Fruit fly (Drosophila melanogaster) whole organism, embryonic: ENCODE results near the gene CG3119.
A peak's percentile ranks its signal among the peaks of the same experiment; 100 is the strongest.

Experiments
- Antp ChIP-seq: fragments of 200-800 bp; sonication (Bioruptor generic); optimal IDR thresholded peaks from 3 replicates; lab custom pipeline; 2016; ENCODE audit warnings: missing biosample characterization, missing genetic modification characterization
- Awh ChIP-seq: fragments of 200-800 bp; sonication (Bioruptor generic); IDR thresholded peaks from 2 replicates; pipeline ENCODE4, ENCODE4 v1.3.6; 2022; ENCODE audit warnings: missing biosample characterization, missing genetic modification characterization
- CG10543 ChIP-seq: fragments of 200-800 bp; sonication (Bioruptor generic); optimal IDR thresholded peaks from 3 replicates; lab custom pipeline; 2017; ENCODE audit warnings: missing biosample characterization, mild to moderate bottlenecking, missing genetic modification characterization, moderate library complexity
- CG11723 ChIP-seq: fragments of 200-800 bp; sonication (Bioruptor generic); optimal IDR thresholded peaks from 2 replicates; lab custom pipeline; 2017; ENCODE audit warnings: missing biosample characterization, mild to moderate bottlenecking, missing genetic modification characterization
- CG1233 ChIP-seq: fragments of 200-800 bp; sonication (Bioruptor generic); optimal IDR thresholded peaks from 4 replicates; lab custom pipeline; 2018; ENCODE audit warnings: missing biosample characterization, mild to moderate bottlenecking, missing genetic modification characterization
- CG14050 ChIP-seq: fragments of 200-800 bp; sonication (Bioruptor generic); IDR thresholded peaks from 3 replicates; pipeline ENCODE4 v1.3.6; 2022; ENCODE audit warnings: missing biosample characterization, missing genetic modification characterization
- CG14441 ChIP-seq: fragments of 200-800 bp; sonication (Bioruptor generic); IDR thresholded peaks from 2 replicates; pipeline ENCODE4 v1.3.6; 2022; ENCODE audit warnings: missing biosample characterization, missing genetic modification characterization
- CG15696 ChIP-seq: fragments of 200-800 bp; sonication (Bioruptor generic); optimal IDR thresholded peaks from 2 replicates; lab custom pipeline; 2019; ENCODE audit warnings: missing biosample characterization, mild to moderate bottlenecking, missing genetic modification characterization, moderate library complexity
- CG17802 ChIP-seq: fragments of 200-800 bp; sonication (Bioruptor generic); optimal IDR thresholded peaks from 2 replicates; lab custom pipeline; 2018; ENCODE audit warnings: missing biosample characterization, mild to moderate bottlenecking, missing genetic modification characterization, moderate library complexity
- CG18599 ChIP-seq: fragments of 200-800 bp; sonication (Bioruptor generic); optimal IDR thresholded peaks from 3 replicates; lab custom pipeline; 2017; ENCODE audit warnings: missing biosample characterization, missing genetic modification characterization, mild to moderate bottlenecking, moderate library complexity, missing genetic modification reagents
- CG2120 ChIP-seq: fragments of 200-800 bp; sonication (Bioruptor generic); optimal IDR thresholded peaks from 3 replicates; lab custom pipeline; 2016; ENCODE audit warnings: missing biosample characterization, missing genetic modification characterization
- CG34376 ChIP-seq: fragments of 200-800 bp; sonication (Bioruptor generic); optimal IDR thresholded peaks from 2 replicates; lab custom pipeline; 2018; ENCODE audit warnings: missing biosample characterization, mild to moderate bottlenecking, missing genetic modification characterization
- CG5180 ChIP-seq: fragments of 200-800 bp; sonication (Bioruptor generic); optimal IDR thresholded peaks from 3 replicates; lab custom pipeline; 2017; ENCODE audit warnings: missing biosample characterization, missing genetic modification characterization, mild to moderate bottlenecking, moderate library complexity, missing genetic modification reagents
- CG6791 ChIP-seq: fragments of 200-800 bp; sonication (Bioruptor generic); IDR thresholded peaks from 3 replicates; pipeline ENCODE4 v1.3.6; 2022; ENCODE audit warnings: missing biosample characterization, missing genetic modification characterization; ENCODE audit not compliant: partially characterized antibody
- CG8281 ChIP-seq: fragments of 200-800 bp; sonication (Bioruptor generic); optimal IDR thresholded peaks from 2 replicates; lab custom pipeline; 2018; ENCODE audit warnings: missing biosample characterization, mild to moderate bottlenecking, missing genetic modification characterization, moderate library complexity
- CG8290 ChIP-seq, 3 experiments: fragments of 200-800 bp; sonication (Bioruptor generic); optimal IDR thresholded peaks; 2 replicates each; lab custom pipeline; 2016 to 2019; ENCODE audit warnings: missing biosample characterization in 3 of 3, missing genetic modification characterization in 3 of 3, mild to moderate bottlenecking in 2 of 3, moderate library complexity in 1 of 3
- CG8765 ChIP-seq: fragments of 200-800 bp; sonication (Bioruptor generic); IDR thresholded peaks from 2 replicates; pipeline ENCODE4 v1.3.6; 2022; ENCODE audit warnings: missing biosample characterization, missing genetic modification characterization
- Doc3 ChIP-seq: fragments of 200-800 bp; sonication (Bioruptor generic); IDR thresholded peaks from 3 replicates; pipeline ENCODE4 v1.3.6; 2022; ENCODE audit warnings: missing biosample characterization, missing genetic modification characterization; ENCODE audit not compliant: partially characterized antibody
- ERR ChIP-seq: fragments of 200-800 bp; sonication (Bioruptor generic); optimal IDR thresholded peaks from 2 replicates; lab custom pipeline; 2016; ENCODE audit warnings: missing biosample characterization, missing genetic modification characterization
- Hsf ChIP-seq: fragments of 200-800 bp; sonication (Bioruptor generic); optimal IDR thresholded peaks from 3 replicates; lab custom pipeline; 2016; ENCODE audit warnings: missing biosample characterization, missing genetic modification characterization
- Jarid2 ChIP-seq: fragments of 200-800 bp; sonication (Bioruptor generic); optimal IDR thresholded peaks from 3 replicates; lab custom pipeline; 2017; ENCODE audit warnings: mild to moderate bottlenecking, missing biosample characterization, missing genetic modification reagents, missing genetic modification characterization
- Nf-YB ChIP-seq: fragments of 200-800 bp; sonication (Bioruptor generic); optimal IDR thresholded peaks from 3 replicates; lab custom pipeline; 2019; ENCODE audit warnings: missing biosample characterization, mild to moderate bottlenecking, missing genetic modification characterization, moderate library complexity
- ab ChIP-seq: fragments of 200-800 bp; sonication (Bioruptor generic); optimal IDR thresholded peaks from 2 replicates; lab custom pipeline; 2016; ENCODE audit warnings: missing biosample characterization, missing genetic modification characterization
- al ChIP-seq: fragments of 200-800 bp; sonication (Bioruptor generic); IDR thresholded peaks from 2 replicates; pipeline ENCODE4 v1.3.6; 2022; ENCODE audit warnings: missing biosample characterization, missing genetic modification characterization
- amos ChIP-seq: fragments of 200-800 bp; sonication (Bioruptor generic); IDR thresholded peaks from 2 replicates; pipeline ENCODE4 v1.3.6; 2022; ENCODE audit warnings: missing biosample characterization, missing genetic modification characterization; ENCODE audit not compliant: partially characterized antibody
- bbx ChIP-seq: fragments of 200-800 bp; sonication (Bioruptor generic); IDR thresholded peaks from 2 replicates; pipeline ENCODE4 v1.3.6; 2022; ENCODE audit warnings: missing biosample characterization, missing genetic modification characterization; ENCODE audit not compliant: partially characterized antibody
- bsh ChIP-seq, 2 experiments: fragments of 200-800 bp; sonication (Bioruptor generic); optimal IDR thresholded peaks; 2 replicates each; lab custom pipeline; 2017 to 2018; ENCODE audit warnings: mild to moderate bottlenecking in 2 of 2, missing biosample characterization in 2 of 2, missing genetic modification characterization in 2 of 2, moderate library complexity in 1 of 2
- cad ChIP-seq: fragments of >200 bp; optimal IDR thresholded peaks from 2 replicates; lab custom pipeline; 2017; ENCODE audit warnings: missing biosample characterization, missing genetic modification characterization
- cato ChIP-seq: fragments of 200-800 bp; sonication (Bioruptor generic); optimal IDR thresholded peaks from 2 replicates; lab custom pipeline; 2016; ENCODE audit warnings: missing biosample characterization, missing genetic modification characterization, borderline replicate concordance
- chinmo ChIP-seq: fragments of 200-800 bp; sonication (Bioruptor generic); IDR thresholded peaks from 4 replicates; pipeline ENCODE4 v1.3.6; 2022; ENCODE audit warnings: missing biosample characterization, missing genetic modification characterization; ENCODE audit not compliant: partially characterized antibody
- cwo ChIP-seq: fragments of 200-800 bp; sonication (Bioruptor generic); optimal IDR thresholded peaks from 3 replicates; lab custom pipeline; 2017; ENCODE audit warnings: missing biosample characterization, missing genetic modification characterization, mild to moderate bottlenecking, moderate library complexity, missing genetic modification reagents
- ems ChIP-seq: fragments of 200-800 bp; sonication (Bioruptor generic); optimal IDR thresholded peaks from 3 replicates; lab custom pipeline; 2016; ENCODE audit warnings: missing biosample characterization, missing genetic modification characterization
- eve ChIP-seq, 2 experiments: fragments of >200 bp; optimal IDR thresholded peaks; 2 replicates each; lab custom pipeline; 2017; ENCODE audit warnings: missing biosample characterization in 2 of 2, missing genetic modification characterization in 2 of 2
- fd64A ChIP-seq: fragments of 200-800 bp; sonication (Bioruptor generic); optimal IDR thresholded peaks from 3 replicates; lab custom pipeline; 2018; ENCODE audit warnings: missing biosample characterization, mild to moderate bottlenecking, missing genetic modification characterization
- gt ChIP-seq: fragments of 200-800 bp; sonication (Bioruptor generic); IDR thresholded peaks from 2 replicates; pipeline ENCODE4 v1.3.6; 2022; ENCODE audit warnings: missing biosample characterization, missing genetic modification characterization
- hth ChIP-seq: fragments of >200 bp; optimal IDR thresholded peaks from 2 replicates; lab custom pipeline; 2017; ENCODE audit warnings: inconsistent platforms
- jing ChIP-seq: fragments of 200-800 bp; sonication (Bioruptor generic); optimal IDR thresholded peaks from 2 replicates; lab custom pipeline; 2018; ENCODE audit warnings: missing biosample characterization, mild to moderate bottlenecking, missing genetic modification characterization
- knrl ChIP-seq: fragments of 200-800 bp; sonication (Bioruptor generic); IDR thresholded peaks from 3 replicates; pipeline ENCODE4 v1.3.6; 2022; ENCODE audit warnings: missing biosample characterization, missing genetic modification characterization; ENCODE audit not compliant: partially characterized antibody
- lab ChIP-seq: fragments of 200-800 bp; sonication (Bioruptor generic); optimal IDR thresholded peaks from 3 replicates; lab custom pipeline; 2017; ENCODE audit warnings: missing biosample characterization, missing genetic modification characterization, mild to moderate bottlenecking, moderate library complexity, missing genetic modification reagents
- p53 ChIP-seq: fragments of 200-800 bp; sonication (Bioruptor generic); optimal IDR thresholded peaks from 2 replicates; lab custom pipeline; 2016; ENCODE audit warnings: missing biosample characterization, missing genetic modification characterization
- salm ChIP-seq: fragments of 200-800 bp; sonication (Bioruptor generic); optimal IDR thresholded peaks from 2 replicates; lab custom pipeline; 2018; ENCODE audit warnings: missing biosample characterization, mild to moderate bottlenecking, missing genetic modification characterization
- ssp ChIP-seq: fragments of 200-800 bp; sonication (Bioruptor generic); IDR thresholded peaks from 2 replicates; pipeline ENCODE4 v1.3.6; 2022; ENCODE audit warnings: missing biosample characterization, missing genetic modification characterization
- stwl ChIP-seq: fragments of 200-800 bp; sonication (Bioruptor generic); optimal IDR thresholded peaks from 3 replicates; lab custom pipeline; 2018; ENCODE audit warnings: missing biosample characterization, mild to moderate bottlenecking, missing genetic modification characterization, moderate library complexity
- sug ChIP-seq: fragments of 200-800 bp; optimal IDR thresholded peaks from 2 replicates; lab custom pipeline; 2019; ENCODE audit warnings: missing biosample characterization, mild to moderate bottlenecking, missing genetic modification characterization, moderate library complexity
- tap ChIP-seq: fragments of 200-800 bp; optimal IDR thresholded peaks from 3 replicates; lab custom pipeline; 2019; ENCODE audit warnings: missing biosample characterization, mild to moderate bottlenecking, missing genetic modification characterization, moderate library complexity
- tll ChIP-seq, 2 experiments: fragments of 200-800 bp in 1 of 2; fragments of >200 bp in 1 of 2; sonication (Bioruptor generic) in 1 of 2; optimal IDR thresholded peaks; 2 replicates each; lab custom pipeline; 2017 to 2019; ENCODE audit warnings: missing biosample characterization in 2 of 2, missing genetic modification characterization in 2 of 2, mild to moderate bottlenecking in 1 of 2, moderate library complexity in 1 of 2

CG3119 gene

dm6 chr2L:2810831-2811230 lies 26.8 kb downstream of the CG3119 start:
- TF ChIP-seq CG18599 (GFP tag; lab: Kevin White, UChicago) (no peak), ERR (GFP tag; lab: Kevin White, UChicago) (no peak), Antp (GFP tag; lab: Kevin White, UChicago) (no peak)

- no peak for TF ChIP-seq ssp (GFP tag; lab: Robert Waterston, UW)
- peak; percentile 90 for TF ChIP-seq sug (tag; lab: Kevin White, UChicago)
- no peak for TF ChIP-seq CG15696 (tag; lab: Kevin White, UChicago)
- TF ChIP-seq ab: no peak
- peak; percentile 4 for TF ChIP-seq CG10543 (GFP tag; lab: Kevin White, UChicago)
- TF ChIP-seq CG2120 (GFP tag; lab: Kevin White, UChicago): no peak
- TF ChIP-seq chinmo: 0 out of 4 replicates have a peak, but pooled peaks have one; percentile 43
- no peak for TF ChIP-seq Awh (GFP tag; lab: Robert Waterston, UW)
- TF ChIP-seq CG17802 (tag; lab: Kevin White, UChicago): no peak
- TF ChIP-seq bsh (GFP tag; optimal IDR thresholded peaks at IDR 0.05; lab: Kevin White, UChicago): no peak
- no peak for TF ChIP-seq bbx (GFP tag; lab: Robert Waterston, UW)
- no peak for TF ChIP-seq stwl (tag; lab: Kevin White, UChicago)
- TF ChIP-seq al: no peak
- no peak for TF ChIP-seq CG14441 (GFP tag; lab: Robert Waterston, UW)
- TF ChIP-seq CG14050 (GFP tag; lab: Robert Waterston, UW): peak; percentile 56; the same call in 2 of the 3 replicates
- TF ChIP-seq CG5180 (GFP tag; lab: Kevin White, UChicago): peak; percentile 95
- TF ChIP-seq Doc3: no peak
- TF ChIP-seq tll (GFP tag; optimal IDR thresholded peaks at IDR 0.05; lab: Kevin White, UChicago): no peak
- no peak for TF ChIP-seq p53
- TF ChIP-seq cwo (GFP tag; lab: Kevin White, UChicago): peak; percentile 38
- no peak for TF ChIP-seq cato (GFP tag; lab: Kevin White, UChicago)
- no peak for TF ChIP-seq ems (GFP tag; lab: Kevin White, UChicago)
- no peak for TF ChIP-seq CG8290 (GFP tag; optimal IDR thresholded peaks at IDR 0.05; lab: Kevin White, UChicago)
- TF ChIP-seq CG8290 (tag; optimal IDR thresholded peaks at IDR 0.05; lab: Kevin White, UChicago): no peak
- TF ChIP-seq cad: peak; percentile 73
- TF ChIP-seq CG6791 (GFP tag; lab: Robert Waterston, UW): 0 out of 3 replicates have a peak, but pooled peaks have one; percentile 25
- TF ChIP-seq Hsf (GFP tag; lab: Kevin White, UChicago): no peak
- peak; percentile 55 for TF ChIP-seq jing (GFP tag; lab: Kevin White, UChicago)
- no peak for TF ChIP-seq CG8765 (GFP tag; lab: Robert Waterston, UW)
- TF ChIP-seq CG11723 (GFP tag; lab: Kevin White, UChicago): no peak
- no peak for TF ChIP-seq fd64A (GFP tag; lab: Kevin White, UChicago)
- TF ChIP-seq hth (lab: Kevin White, UChicago): no peak
- peak; percentile 75 for TF ChIP-seq lab (GFP tag; lab: Kevin White, UChicago)
- no peak for TF ChIP-seq CG1233 (GFP tag; lab: Kevin White, UChicago)
- no peak for TF ChIP-seq gt (GFP tag; lab: Robert Waterston, UW)
- TF ChIP-seq eve (GFP tag; optimal IDR thresholded peaks at IDR 0.05; lab: Kevin White, UChicago): no peak
- TF ChIP-seq knrl (GFP tag; lab: Robert Waterston, UW): 0 out of 3 replicates have a peak, but pooled peaks have one; percentile 21
- TF ChIP-seq salm (tag; lab: Kevin White, UChicago): no peak
- peak; percentile 13; the same call in 1 of the 2 replicates for TF ChIP-seq amos (GFP tag; lab: Robert Waterston, UW)
- TF ChIP-seq Nf-YB (GFP tag; lab: Kevin White, UChicago): peak; percentile 44
- no peak for TF ChIP-seq CG8281 (tag; lab: Kevin White, UChicago)
- peak; percentile 42 for TF ChIP-seq CG34376 (GFP tag; lab: Kevin White, UChicago)
- TF ChIP-seq tap: no peak
- peak; percentile 56 for TF ChIP-seq Jarid2
These were observed 29.5 kb downstream of the CG3119 start for dm6 chr2L:2808038-2808699.
